Worm (Caenorhabditis elegans) whole organism, L2 larva: Measurements from ENCODE around the gene tag-325.

Source experiments
- C34F6.9 ChIP-seq: fragments of 150-350 bp; optimal IDR thresholded peaks from 2 replicates; lab custom pipeline; 2014; ENCODE audit warnings: missing biosample characterization, missing genetic modification characterization
- R02D3.7 ChIP-seq: fragments of 150-350 bp; optimal IDR thresholded peaks from 2 replicates; lab custom pipeline; 2014; ENCODE audit warnings: missing biosample characterization, missing genetic modification characterization
- Y55F3AM.14 ChIP-seq: fragments of 200-800 bp; sonication (Bioruptor generic); optimal IDR thresholded peaks from 2 replicates; lab custom pipeline; 2018; ENCODE audit warnings: mild to moderate bottlenecking, missing genetic modification characterization, missing compliant biosample characterization
- ZK546.5 ChIP-seq: sonication (generic microtip); optimal IDR thresholded peaks from 2 replicates; lab custom pipeline; 2017; ENCODE audit warnings: missing biosample characterization, missing genetic modification characterization
- alr-1 ChIP-seq: fragments of 150-350 bp; optimal IDR thresholded peaks from 2 replicates; lab custom pipeline; 2014; ENCODE audit warnings: missing biosample characterization, missing genetic modification characterization
- ceh-16 ChIP-seq: fragments of 150-350 bp; optimal IDR thresholded peaks from 2 replicates; lab custom pipeline; 2014; ENCODE audit warnings: missing biosample characterization, missing genetic modification characterization
- egl-27 ChIP-seq: sonication (generic microtip); optimal IDR thresholded peaks from 3 replicates; lab custom pipeline; 2017; ENCODE audit warnings: missing biosample characterization, missing genetic modification reagents, missing genetic modification characterization
- elt-3 ChIP-seq: sonication (generic microtip); optimal IDR thresholded peaks from 2 replicates; lab custom pipeline; 2017; ENCODE audit warnings: missing biosample characterization, missing genetic modification characterization
- mab-5 ChIP-seq: fragments of 150-350 bp; optimal IDR thresholded peaks from 2 replicates; lab custom pipeline; 2014; ENCODE audit warnings: missing biosample characterization, missing genetic modification characterization
- nhr-12 ChIP-seq: fragments of 150-350 bp; optimal IDR thresholded peaks from 2 replicates; lab custom pipeline; 2014; ENCODE audit warnings: missing biosample characterization, missing genetic modification characterization
- nhr-77 ChIP-seq: fragments of 150-350 bp; optimal IDR thresholded peaks from 2 replicates; lab custom pipeline; 2014; ENCODE audit warnings: missing biosample characterization, missing genetic modification characterization
- unc-62 ChIP-seq: fragments of 150-350 bp; optimal IDR thresholded peaks from 2 replicates; lab custom pipeline; 2014; ENCODE audit warnings: missing biosample characterization, missing genetic modification reagents, missing genetic modification characterization
- zag-1 ChIP-seq: fragments of 150-350 bp; optimal IDR thresholded peaks from 2 replicates; lab custom pipeline; 2014; ENCODE audit warnings: missing biosample characterization, missing genetic modification characterization

DNA sequence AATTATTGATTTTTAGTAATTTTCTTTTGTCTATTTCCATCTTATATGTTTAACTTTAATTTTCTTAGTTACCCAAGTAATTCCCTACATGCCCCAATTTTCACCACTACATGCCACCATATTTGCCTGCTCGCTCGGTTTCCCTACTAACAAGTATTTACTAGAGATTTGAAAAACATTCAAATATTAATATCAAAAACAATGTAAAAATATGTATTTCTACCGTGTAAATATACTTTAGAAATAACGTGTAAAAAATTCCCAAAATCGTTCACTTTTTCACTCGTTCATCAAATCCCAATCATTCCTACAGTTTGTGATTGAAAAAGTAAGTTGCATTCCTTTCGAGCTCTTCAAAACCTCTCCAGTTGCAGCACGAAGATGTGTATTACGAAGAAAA lies 30.0 kb downstream of the tag-325 start, which contains the start of gene F26A1.3:
- TF ChIP-seq ZK546.5 (tag; lab: Kevin White, UChicago) (no peak), zag-1 (no peak), unc-62 (GFP tag; lab: Kevin White, UChicago) (no peak), egl-27 (tag; lab: Kevin White, UChicago) (no peak), Y55F3AM.14 (GFP tag; lab: Kevin White, UChicago) (no peak), mab-5 (tag; lab: Kevin White, UChicago) (no peak), elt-3 (tag; lab: Kevin White, UChicago) (no peak), alr-1 (no peak), R02D3.7 (tag; lab: Kevin White, UChicago) (no peak), C34F6.9 (no peak), nhr-77 (tag; lab: Kevin White, UChicago) (no peak), ceh-16 (tag; lab: Kevin White, UChicago) (no peak), nhr-12 (tag; lab: Kevin White, UChicago) (no peak)
